Fruit fly (Drosophila melanogaster) Kc167 (cell line): ENCODE data around the gene CG31300.

Experiments
- Myc ChIP-seq: fragments of >200 bp; optimal IDR thresholded peaks from 2 replicates; lab custom pipeline; 2017; ENCODE audit warnings: missing external identifiers
- Sin3A ChIP-seq: fragments of >200 bp; optimal IDR thresholded peaks from 2 replicates; lab custom pipeline; 2018; ENCODE audit warnings: missing external identifiers
- h ChIP-seq: fragments of >200 bp; optimal IDR thresholded peaks from 3 replicates; lab custom pipeline; 2018; ENCODE audit warnings: missing external identifiers
- insv ChIP-seq: fragments of >200 bp; optimal IDR thresholded peaks from 3 replicates; lab custom pipeline; 2018; ENCODE audit warnings: missing external identifiers
- psq ChIP-seq: fragments of >200 bp; optimal IDR thresholded peaks from 2 replicates; lab custom pipeline; 2017; ENCODE audit warnings: missing external identifiers
- ttk ChIP-seq: sonication (Bioruptor generic); optimal IDR thresholded peaks from 2 replicates; lab custom pipeline; 2017; ENCODE audit warnings: missing external identifiers

Gene CG31300

DNA sequence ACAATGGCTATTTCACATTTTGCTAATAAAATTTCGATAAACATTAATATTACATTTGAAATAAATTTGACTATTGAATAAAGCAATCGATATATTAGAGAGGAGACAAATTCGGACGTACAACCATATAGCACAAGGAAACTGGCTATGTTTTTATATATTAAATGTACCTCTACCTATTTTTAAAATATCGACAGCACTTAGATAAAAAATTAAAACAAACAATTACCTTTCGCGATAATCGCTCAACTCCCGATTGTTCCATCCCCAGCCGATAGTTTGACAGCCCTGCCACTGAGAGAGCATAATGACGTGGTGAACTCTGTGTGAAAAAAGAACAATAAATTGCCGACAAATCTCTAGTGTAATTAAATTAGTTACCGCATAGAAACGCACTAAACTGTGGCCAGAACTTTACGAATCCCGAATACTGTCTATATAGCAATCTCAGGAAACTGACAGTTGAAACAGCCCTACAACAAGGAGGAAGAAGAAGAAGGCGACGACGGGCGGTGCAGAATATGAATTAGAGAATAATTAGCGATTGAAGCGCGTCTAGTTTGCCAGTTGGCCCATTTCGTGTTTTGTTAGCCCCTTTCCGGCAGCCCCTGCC lies 24.7 kb upstream of the CG31300 start, which contains the start of gene CG11857:
Gene CG11857 (plus strand): TSS at position 271 of the 613 bp plus-strand sequence.
- TF ChIP-seq Sin3A (lab: Kevin White, UChicago) (no peak), ttk (no peak), insv (lab: Kevin White, UChicago) (no peak), psq (lab: Kevin White, UChicago) (no peak), Myc (lab: Kevin White, UChicago) (no peak)

DNA sequence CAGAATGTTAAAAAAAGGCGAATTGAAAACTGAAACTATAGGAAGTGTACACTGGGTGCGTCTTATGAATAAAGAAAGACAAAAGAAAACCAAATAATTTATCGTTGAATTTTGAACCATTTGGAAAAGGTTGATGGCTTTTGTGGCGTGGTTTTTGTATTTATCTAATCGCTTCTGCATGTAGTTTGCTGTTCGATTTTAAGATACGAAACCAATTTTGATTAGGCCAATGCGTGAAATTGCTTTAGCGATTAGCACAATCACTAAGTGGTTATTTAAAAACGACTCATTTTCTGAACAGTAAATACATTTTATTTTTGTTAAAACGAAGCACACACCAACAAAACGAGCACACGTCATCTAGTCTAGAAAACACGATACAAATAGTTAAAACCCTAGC lies 22.8 kb upstream of the CG31300 start:
- TF ChIP-seq Myc (lab: Kevin White, UChicago) (no peak), insv (lab: Kevin White, UChicago) (no peak), h (lab: Kevin White, UChicago) (no peak), ttk (no peak), Sin3A (lab: Kevin White, UChicago) (no peak), psq (lab: Kevin White, UChicago) (no peak)

DNA sequence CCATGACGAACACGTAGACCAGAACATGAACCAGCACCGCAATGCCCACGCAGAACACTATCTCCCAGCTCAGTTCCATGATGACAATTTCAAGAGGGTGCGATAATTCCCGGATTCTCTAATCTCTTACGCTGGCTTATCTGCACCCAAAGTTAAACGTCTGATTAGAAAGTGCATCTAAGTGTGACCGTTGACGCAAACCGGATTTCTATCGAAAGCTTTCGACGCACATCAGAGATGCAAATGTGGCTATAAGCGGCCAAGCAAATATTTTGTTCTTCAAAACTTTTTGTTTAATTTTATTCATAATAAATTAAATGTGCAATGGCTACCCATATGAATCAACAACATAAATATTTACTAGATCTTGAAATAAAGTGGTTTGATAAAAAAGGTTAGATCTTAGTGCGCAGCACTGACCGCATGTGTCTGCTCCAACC lies 21.1 kb upstream of the CG31300 start, which contains the start of the genes Kdsr and CG11858:
Gene Kdsr (minus strand): TSS at position 177 of the 440 bp plus-strand sequence.
Gene CG11858 (plus strand): TSS at position 420 of the 440 bp plus-strand sequence.
- TF ChIP-seq Myc (lab: Kevin White, UChicago): no peak
- TF ChIP-seq h (lab: Kevin White, UChicago): no peak
- TF ChIP-seq Sin3A (lab: Kevin White, UChicago): no peak
- TF ChIP-seq psq (lab: Kevin White, UChicago): no peak
- no peak for TF ChIP-seq ttk
- TF ChIP-seq insv (lab: Kevin White, UChicago): no peak

dm6 chr3R:25265589-25266201 lies 17.7 kb upstream of the CG31300 start, which contains the start of the genes GlnRS and RIOK2:
Gene GlnRS (minus strand): TSS chr3R:25265721.
Gene RIOK2 (plus strand): TSS chr3R:25265844.
- TF ChIP-seq insv (lab: Kevin White, UChicago) (no peak), ttk (no peak), psq (lab: Kevin White, UChicago) (no peak), h (lab: Kevin White, UChicago) (no peak)

DNA sequence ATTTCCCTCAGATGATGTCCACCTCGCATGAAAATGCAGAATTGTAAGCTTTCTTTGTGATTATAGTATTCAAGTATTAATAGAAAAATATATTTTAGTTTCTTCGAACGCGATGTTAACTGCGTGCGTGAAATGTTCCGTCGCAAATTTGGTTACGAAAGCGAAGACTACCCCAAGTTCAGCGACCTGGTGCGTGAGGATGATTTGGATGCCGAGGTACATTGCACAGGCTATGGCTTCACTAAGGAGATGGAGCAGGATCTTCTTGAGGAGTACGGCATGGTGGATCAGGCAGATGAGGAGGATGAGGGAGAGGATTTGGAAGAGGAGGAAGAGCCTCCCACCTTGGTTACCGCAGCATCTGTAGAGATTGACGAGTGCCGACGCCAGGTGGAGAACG lies 16.7 kb upstream of the CG31300 start:
- no peak for TF ChIP-seq ttk
- TF ChIP-seq psq (lab: Kevin White, UChicago): no peak
- no peak for TF ChIP-seq Myc (lab: Kevin White, UChicago)
- no peak for TF ChIP-seq Sin3A (lab: Kevin White, UChicago)
- TF ChIP-seq h (lab: Kevin White, UChicago): no peak
- TF ChIP-seq insv (lab: Kevin White, UChicago): no peak

DNA sequence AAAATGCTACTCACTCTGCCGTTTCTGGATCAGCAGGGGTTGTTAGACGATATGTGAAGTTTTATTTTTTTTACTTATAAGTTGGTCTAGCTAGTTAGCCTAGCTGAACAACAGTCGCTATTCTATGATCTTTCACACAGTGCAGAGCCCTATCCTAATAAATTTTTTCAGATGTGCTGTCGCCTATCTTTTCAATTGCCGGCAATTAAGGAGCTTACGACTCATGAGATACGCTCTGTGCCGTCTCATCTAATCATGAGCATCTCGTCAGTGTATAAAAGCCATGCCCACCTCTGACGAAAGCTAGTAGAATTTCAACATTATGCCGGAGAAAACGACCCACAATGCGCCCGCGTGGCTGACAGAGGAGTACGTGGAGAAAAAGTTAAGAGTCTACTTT lies 13.5 kb upstream of the CG31300 start, which contains the start of the genes CG11889 and CG11891:
Gene CG11889 (plus strand): TSS at position 301 of the 400 bp plus-strand sequence.
Gene CG11891 (plus strand): TSS at position 301 of the 400 bp plus-strand sequence.
- TF ChIP-seq Myc (lab: Kevin White, UChicago) (no peak), ttk (no peak), Sin3A (lab: Kevin White, UChicago) (no peak), insv (lab: Kevin White, UChicago) (no peak), h (lab: Kevin White, UChicago) (no peak), psq (lab: Kevin White, UChicago) (no peak)

dm6 chr3R:25273537-25273936 lies 9.9 kb upstream of the CG31300 start, which contains the start of gene CG11878:
Gene CG11878 (plus strand): TSS chr3R:25273837.
- no peak for TF ChIP-seq psq (lab: Kevin White, UChicago)
- TF ChIP-seq ttk: no peak
- TF ChIP-seq insv (lab: Kevin White, UChicago): no peak
- no peak for TF ChIP-seq Sin3A (lab: Kevin White, UChicago)
- TF ChIP-seq h (lab: Kevin White, UChicago): no peak
- no peak for TF ChIP-seq Myc (lab: Kevin White, UChicago)

DNA sequence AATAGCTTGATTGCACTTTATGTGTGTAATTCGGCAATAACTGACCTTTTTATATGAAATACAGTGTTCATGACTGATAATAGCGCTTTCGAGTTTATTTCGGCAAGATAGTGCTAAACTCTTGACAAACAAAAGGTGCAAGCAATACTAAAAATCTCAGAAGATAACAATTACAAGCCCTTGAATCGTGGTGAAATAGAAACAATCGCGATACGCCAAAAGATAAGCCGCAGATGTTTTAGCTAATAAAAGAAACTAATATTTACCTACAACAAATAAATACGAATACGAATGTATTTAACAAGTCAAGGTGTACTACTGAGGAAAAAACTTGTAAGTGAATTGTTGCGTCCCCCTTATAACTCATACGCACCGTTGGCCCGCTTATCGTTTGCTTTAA lies 8.1 kb upstream of the CG31300 start:
- TF ChIP-seq ttk: no peak
- TF ChIP-seq Myc (lab: Kevin White, UChicago): no peak
- no peak for TF ChIP-seq h (lab: Kevin White, UChicago)
- no peak for TF ChIP-seq insv (lab: Kevin White, UChicago)
- TF ChIP-seq psq (lab: Kevin White, UChicago): no peak

dm6 chr3R:25277112-25277511 lies 6.3 kb upstream of the CG31300 start, which contains the start of gene CG10513:
Gene CG10513 (minus strand): TSS chr3R:25277212.
- TF ChIP-seq Sin3A (lab: Kevin White, UChicago) (no peak), Myc (lab: Kevin White, UChicago) (no peak), ttk (no peak), psq (lab: Kevin White, UChicago) (no peak), h (lab: Kevin White, UChicago) (no peak)

DNA sequence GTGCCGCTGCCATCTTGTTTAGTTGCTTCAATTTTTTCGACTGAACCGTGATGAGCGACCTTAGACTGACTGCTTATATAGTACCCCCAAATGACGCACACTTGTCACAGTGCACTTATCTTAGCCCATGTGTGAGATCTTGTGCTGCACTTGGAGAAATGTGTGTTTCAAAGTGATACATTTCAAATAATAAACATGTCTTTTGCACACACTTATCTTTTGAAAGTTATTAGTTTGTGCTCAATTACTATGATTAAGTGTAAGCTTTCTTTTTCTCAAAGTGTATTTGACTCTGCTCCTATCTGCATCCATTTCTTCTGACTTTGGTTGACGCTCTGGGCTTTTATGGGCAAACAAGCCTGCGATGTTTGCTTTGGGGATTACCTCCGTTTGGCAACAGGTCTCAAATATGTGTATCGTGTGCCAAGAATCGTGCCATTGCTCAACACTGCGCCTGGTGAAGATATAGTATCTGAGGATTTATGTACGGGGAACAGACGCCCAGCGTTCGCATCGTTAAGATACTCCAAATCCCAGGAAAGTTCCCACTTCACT lies 3.5 kb upstream of the CG31300 start, which contains the start of gene CG10514:
Gene CG10514 (minus strand): TSS at position 51 of the 555 bp plus-strand sequence.
- no peak for TF ChIP-seq Sin3A (lab: Kevin White, UChicago)
- no peak for TF ChIP-seq psq (lab: Kevin White, UChicago)
- no peak for TF ChIP-seq insv (lab: Kevin White, UChicago)
- TF ChIP-seq Myc (lab: Kevin White, UChicago): no peak
- no peak for TF ChIP-seq h (lab: Kevin White, UChicago)
- no peak for TF ChIP-seq ttk

DNA sequence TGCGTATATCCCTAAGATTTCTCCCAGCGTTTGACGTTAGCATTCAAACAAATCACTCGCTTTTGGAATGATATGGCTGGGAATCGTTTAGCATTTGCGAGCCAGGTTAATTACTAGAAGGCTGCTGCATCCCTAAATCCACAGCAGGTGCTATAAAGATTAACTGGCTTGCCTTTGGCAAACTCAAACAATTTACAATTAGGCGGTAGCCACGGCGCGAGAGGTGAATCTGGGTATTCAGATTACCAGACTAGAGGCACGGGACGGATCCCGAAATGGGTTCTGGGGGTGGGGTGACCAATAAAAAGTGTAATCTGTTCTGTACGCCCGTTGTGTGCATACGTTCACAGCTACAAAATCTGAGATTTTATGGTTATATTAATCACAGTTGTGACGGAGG lies 2.3 kb upstream of the CG31300 start, which contains the start of gene CG11892:
Gene CG11892 (plus strand): TSS at position 384 of the 400 bp plus-strand sequence.
- TF ChIP-seq psq (lab: Kevin White, UChicago) (no peak), ttk (no peak), Myc (lab: Kevin White, UChicago) (no peak), h (lab: Kevin White, UChicago) (no peak), insv (lab: Kevin White, UChicago) (no peak), Sin3A (lab: Kevin White, UChicago) (no peak)
